Fruit fly (Drosophila melanogaster) whole organism, prepupa: ENCODE data around the gene CG15824.

Experiments
- Blimp-1 ChIP-seq: fragments of 200-800 bp; sonication (Bioruptor generic); optimal IDR thresholded peaks from 3 replicates; lab custom pipeline; 2017; ENCODE audit warnings: missing biosample characterization, missing genetic modification characterization, mild to moderate bottlenecking, moderate library complexity, missing genetic modification reagents
- CG10631 ChIP-seq: fragments of 200-800 bp; sonication (Bioruptor generic); optimal IDR thresholded peaks from 2 replicates; lab custom pipeline; 2016; ENCODE audit warnings: missing biosample characterization, missing genetic modification characterization
- CG10669 ChIP-seq: fragments of 200-800 bp; sonication (Bioruptor generic); optimal IDR thresholded peaks from 3 replicates; lab custom pipeline; 2018; ENCODE audit warnings: missing biosample characterization, mild to moderate bottlenecking, missing genetic modification characterization, moderate library complexity
- CG11294 ChIP-seq: fragments of 200-800 bp; sonication (Bioruptor generic); IDR thresholded peaks from 2 replicates; pipeline ENCODE4 v1.3.6; 2022; ENCODE audit warnings: missing biosample characterization, missing genetic modification characterization
- CG11902 ChIP-seq: fragments of 200-800 bp; sonication (Bioruptor generic); optimal IDR thresholded peaks from 3 replicates; lab custom pipeline; 2016; ENCODE audit warnings: missing biosample characterization, missing genetic modification characterization
- CG1621 ChIP-seq: fragments of 200-800 bp; sonication (Bioruptor generic); optimal IDR thresholded peaks from 3 replicates; lab custom pipeline; 2018; ENCODE audit warnings: missing biosample characterization, mild to moderate bottlenecking, missing genetic modification characterization
- CG16779 ChIP-seq: fragments of 200-800 bp; sonication (Bioruptor generic); optimal IDR thresholded peaks from 3 replicates; lab custom pipeline; 2017; ENCODE audit warnings: missing biosample characterization, mild to moderate bottlenecking, missing genetic modification characterization
- CG3032 ChIP-seq: fragments of 200-800 bp; optimal IDR thresholded peaks from 2 replicates; lab custom pipeline; 2019; ENCODE audit warnings: missing biosample characterization, mild to moderate bottlenecking, missing genetic modification characterization, moderate library complexity
- CG31627 ChIP-seq: fragments of 200-800 bp; sonication (Bioruptor generic); optimal IDR thresholded peaks from 3 replicates; lab custom pipeline; 2016; ENCODE audit warnings: missing biosample characterization, missing genetic modification characterization
- CG34406 ChIP-seq: fragments of 200-800 bp; sonication (Bioruptor generic); optimal IDR thresholded peaks from 3 replicates; lab custom pipeline; 2016; ENCODE audit warnings: missing biosample characterization, missing genetic modification characterization
- CG3919 ChIP-seq: fragments of 200-800 bp; sonication (Bioruptor generic); optimal IDR thresholded peaks from 3 replicates; lab custom pipeline; 2016; ENCODE audit warnings: missing biosample characterization, missing genetic modification characterization
- CG4318 ChIP-seq: fragments of 200-800 bp; sonication (Bioruptor generic); optimal IDR thresholded peaks from 3 replicates; lab custom pipeline; 2017; ENCODE audit warnings: missing biosample characterization, mild to moderate bottlenecking, missing genetic modification characterization
- CG6163 ChIP-seq: fragments of 200-800 bp; sonication (Bioruptor generic); IDR thresholded peaks from 3 replicates; pipeline ENCODE4 v1.3.6; 2022; ENCODE audit warnings: missing biosample characterization, missing genetic modification characterization
- CG6808 ChIP-seq: fragments of 200-800 bp; sonication (Bioruptor generic); optimal IDR thresholded peaks from 3 replicates; lab custom pipeline; 2017; ENCODE audit warnings: missing biosample characterization, missing genetic modification characterization, mild to moderate bottlenecking, moderate library complexity, missing genetic modification reagents
- CG7368 ChIP-seq: fragments of 200-800 bp; sonication (Bioruptor generic); optimal IDR thresholded peaks from 3 replicates; lab custom pipeline; 2016; ENCODE audit warnings: missing biosample characterization, missing genetic modification characterization
- CG8119 ChIP-seq: fragments of 200-800 bp; sonication (Bioruptor generic); IDR thresholded peaks from 3 replicates; pipeline ENCODE4 v1.3.6; 2022; ENCODE audit warnings: missing biosample characterization, missing genetic modification characterization
- CG8319 ChIP-seq: fragments of 200-800 bp; sonication (Bioruptor generic); optimal IDR thresholded peaks from 3 replicates; lab custom pipeline; 2016; ENCODE audit warnings: missing biosample characterization, missing genetic modification characterization
- CG8632 ChIP-seq: fragments of 200-800 bp; sonication (Bioruptor generic); optimal IDR thresholded peaks from 3 replicates; lab custom pipeline; 2016; ENCODE audit warnings: missing biosample characterization, missing genetic modification characterization
- CG9139 ChIP-seq: fragments of 200-800 bp; sonication (Bioruptor generic); optimal IDR thresholded peaks from 3 replicates; lab custom pipeline; 2017; ENCODE audit warnings: missing biosample characterization, mild to moderate bottlenecking, missing genetic modification characterization
- Eip75B ChIP-seq: fragments of 200-800 bp; sonication (Bioruptor generic); optimal IDR thresholded peaks from 3 replicates; lab custom pipeline; 2016; ENCODE audit warnings: missing biosample characterization, missing genetic modification characterization
- Eip78C ChIP-seq: fragments of 200-800 bp; sonication (Bioruptor generic); peaks from one replicate; lab custom pipeline; 2016; ENCODE audit warnings: missing biosample characterization, missing genetic modification characterization
- Ets21C ChIP-seq: fragments of 200-800 bp; sonication (Bioruptor generic); optimal IDR thresholded peaks from 3 replicates; lab custom pipeline; 2016; ENCODE audit warnings: missing biosample characterization, missing genetic modification characterization
- Ets96B ChIP-seq: fragments of 200-800 bp; optimal IDR thresholded peaks from 2 replicates; lab custom pipeline; 2019; ENCODE audit warnings: missing biosample characterization, mild to moderate bottlenecking, missing genetic modification characterization, moderate library complexity
- Hr38 ChIP-seq: sonication (Bioruptor generic); optimal IDR thresholded peaks from 2 replicates; lab custom pipeline; 2016; ENCODE audit warnings: missing biosample characterization, missing genetic modification characterization
- Hr4 ChIP-seq: fragments of 200-800 bp; sonication (Bioruptor generic); optimal IDR thresholded peaks from 3 replicates; lab custom pipeline; 2016; ENCODE audit warnings: missing biosample characterization, missing genetic modification characterization
- Met ChIP-seq: fragments of 200-800 bp; sonication (Bioruptor generic); optimal IDR thresholded peaks from 3 replicates; lab custom pipeline; 2016; ENCODE audit warnings: missing biosample characterization, missing genetic modification characterization
- OdsH ChIP-seq: fragments of 200-800 bp; sonication (Bioruptor generic); optimal IDR thresholded peaks from 3 replicates; lab custom pipeline; 2016; ENCODE audit warnings: missing biosample characterization, missing genetic modification characterization
- Smox ChIP-seq: fragments of 200-800 bp; sonication (Bioruptor generic); optimal IDR thresholded peaks from 3 replicates; lab custom pipeline; 2016; ENCODE audit warnings: missing biosample characterization, missing genetic modification characterization
- Sox102F ChIP-seq: fragments of 200-800 bp; sonication (Bioruptor generic); optimal IDR thresholded peaks from 2 replicates; lab custom pipeline; 2016; ENCODE audit warnings: missing biosample characterization, mild to moderate bottlenecking, missing genetic modification characterization
- Sox14 ChIP-seq: fragments of 200-800 bp; sonication (Bioruptor generic); optimal IDR thresholded peaks from 3 replicates; lab custom pipeline; 2016; ENCODE audit warnings: missing biosample characterization, missing genetic modification characterization
- achi ChIP-seq: fragments of 200-800 bp; sonication (Bioruptor generic); optimal IDR thresholded peaks from 3 replicates; lab custom pipeline; 2016; ENCODE audit warnings: missing biosample characterization, missing genetic modification characterization
- acj6 ChIP-seq: fragments of 200-800 bp; sonication (Bioruptor generic); optimal IDR thresholded peaks from 3 replicates; lab custom pipeline; 2016; ENCODE audit warnings: missing biosample characterization, missing genetic modification characterization
- eg ChIP-seq: fragments of 200-800 bp; sonication (Bioruptor generic); IDR thresholded peaks from 3 replicates; pipeline ENCODE4 v1.3.6; 2022; ENCODE audit warnings: missing biosample characterization, missing genetic modification characterization
- esn ChIP-seq: fragments of 200-800 bp; sonication (Bioruptor generic); optimal IDR thresholded peaks from 2 replicates; lab custom pipeline; 2016; ENCODE audit warnings: missing biosample characterization, mild to moderate bottlenecking, missing genetic modification characterization, moderate library complexity
- fd85E ChIP-seq: fragments of 200-800 bp; sonication (Bioruptor generic); optimal IDR thresholded peaks from 3 replicates; lab custom pipeline; 2016; ENCODE audit warnings: missing biosample characterization, missing genetic modification characterization
- fkh ChIP-seq: fragments of 200-800 bp; sonication (Bioruptor generic); optimal IDR thresholded peaks from 3 replicates; lab custom pipeline; 2017; ENCODE audit warnings: missing biosample characterization, mild to moderate bottlenecking, missing genetic modification characterization, moderate library complexity
- lz ChIP-seq: fragments of 200-800 bp; sonication (Bioruptor generic); optimal IDR thresholded peaks from 3 replicates; lab custom pipeline; 2016; ENCODE audit warnings: missing biosample characterization, missing genetic modification characterization
- pdm3 ChIP-seq: fragments of 200-800 bp; sonication (Bioruptor generic); optimal IDR thresholded peaks from 3 replicates; lab custom pipeline; 2016; ENCODE audit warnings: missing biosample characterization, missing genetic modification characterization
- spab ChIP-seq: fragments of 200-800 bp; sonication (Bioruptor generic); optimal IDR thresholded peaks from 2 replicates; lab custom pipeline; 2017; ENCODE audit warnings: missing biosample characterization, mild to moderate bottlenecking, missing genetic modification characterization, missing genetic modification reagents
- svp ChIP-seq: fragments of 200-800 bp; sonication (Bioruptor generic); peaks from one replicate; lab custom pipeline; 2016; ENCODE audit warnings: missing biosample characterization, missing genetic modification characterization

The CG15824 gene

DNA sequence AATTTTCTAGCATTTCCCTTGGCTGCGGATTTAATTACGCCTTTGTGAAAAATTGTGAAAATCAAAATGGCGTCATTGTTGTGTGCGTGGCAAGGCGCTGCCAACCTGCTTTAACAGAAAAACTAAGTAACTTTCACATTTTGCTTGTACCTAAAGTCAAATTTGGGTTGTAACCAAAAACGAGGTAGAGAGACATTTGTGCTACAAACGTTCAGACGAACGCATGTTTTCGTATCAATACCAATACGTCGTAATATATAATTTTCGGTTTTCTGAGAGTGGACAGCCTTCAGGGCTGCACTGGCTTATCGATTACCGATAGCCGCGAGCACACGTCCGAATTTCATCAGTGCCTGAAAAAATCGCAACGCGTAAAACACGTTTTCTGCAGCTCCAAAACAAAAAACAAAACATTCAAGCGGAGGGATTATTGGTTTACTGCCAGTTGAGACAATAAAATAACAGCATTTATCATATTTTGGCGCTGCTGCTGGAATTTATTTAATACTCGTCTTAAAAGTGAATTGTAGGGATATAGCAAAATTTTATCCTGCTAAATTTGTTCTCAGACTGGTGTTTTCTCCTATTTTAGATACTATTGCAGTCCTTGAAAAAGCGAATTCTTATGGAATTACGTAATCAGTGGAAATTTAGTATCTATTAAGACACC, 14.1 kb downstream of the CG15824 start (continued):
- TF ChIP-seq achi (GFP tag; lab: Kevin White, UChicago): peak; percentile 68
- TF ChIP-seq CG11294 (GFP tag; lab: Robert Waterston, UW): 0 out of 2 replicates have a peak, but pooled peaks have one; percentile 27
- TF ChIP-seq Eip75B (GFP tag; lab: Kevin White, UChicago): peak; percentile 62
- TF ChIP-seq CG4318 (GFP tag; lab: Kevin White, UChicago): no peak
- TF ChIP-seq CG1621: peak; percentile 41
- peak; percentile 76 for TF ChIP-seq pdm3 (GFP tag; lab: Kevin White, UChicago)
- peak; percentile 74 for TF ChIP-seq eg (GFP tag; lab: Robert Waterston, UW)
- peak; percentile 45 for TF ChIP-seq CG8632 (GFP tag; lab: Kevin White, UChicago)
- peak; percentile 71 for TF ChIP-seq Ets21C
- TF ChIP-seq Sox14: peak; percentile 79
- TF ChIP-seq CG11902: peak; percentile 56
- peak; percentile 40 for TF ChIP-seq Ets96B (tag; lab: Kevin White, UChicago)
- TF ChIP-seq Smox (GFP tag; lab: Kevin White, UChicago): peak; percentile 60
- peak; percentile 53 for TF ChIP-seq CG6808
- peak; percentile 67 for TF ChIP-seq Hr4 (GFP tag; lab: Kevin White, UChicago)

dm6 chr2L:870285-870684, 14.7 kb downstream of the CG15824 start, which contains the start of gene PNUTS:
PNUTS (plus strand) TSS chr2L:870465.
- TF ChIP-seq CG6163: no peak
- no peak for TF ChIP-seq Hr38
- no peak for TF ChIP-seq Eip78C (GFP tag; lab: Kevin White, UChicago)
- no peak for TF ChIP-seq Blimp-1 (GFP tag; lab: Kevin White, UChicago)
- no peak for TF ChIP-seq achi (GFP tag; lab: Kevin White, UChicago)
- TF ChIP-seq acj6 (GFP tag; lab: Kevin White, UChicago): no peak
- TF ChIP-seq svp: peak; percentile 70
- TF ChIP-seq fkh: peak; percentile 10
- no peak for TF ChIP-seq pdm3 (GFP tag; lab: Kevin White, UChicago)
- TF ChIP-seq CG9139: peak; percentile 30
- TF ChIP-seq, all 60 proteins: peak for 3

DNA sequence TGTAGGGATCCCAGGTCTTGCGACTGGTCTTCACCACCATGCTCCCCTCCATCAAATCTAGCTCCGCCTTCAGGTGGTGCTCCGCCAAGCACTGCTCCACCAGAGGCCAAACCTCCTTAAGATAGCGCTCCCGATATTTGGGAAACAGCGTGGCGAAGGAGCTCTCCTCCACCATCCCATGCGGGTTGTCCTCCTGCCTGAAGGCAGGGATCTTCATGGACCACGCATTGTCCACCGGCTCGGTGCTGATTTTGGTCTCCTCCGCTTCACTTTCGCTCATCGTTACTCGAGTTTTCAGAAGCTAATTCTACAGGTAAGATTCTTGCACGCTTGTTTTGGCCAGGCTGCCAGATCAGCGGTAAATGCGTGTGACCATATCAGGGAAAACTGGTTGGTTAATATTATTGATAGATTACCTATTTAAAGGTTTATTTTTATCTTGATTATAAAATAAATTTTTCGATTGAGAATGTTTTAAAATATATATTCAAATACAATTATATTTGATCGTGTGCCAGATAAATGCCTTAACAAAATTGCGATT, 15.4 kb downstream of the CG15824 start, which contains the start of gene dbe:
dbe (minus strand) TSS at position 361 of the 544 bp plus-strand sequence.
- peak; percentile 15 for TF ChIP-seq esn (GFP tag; lab: Kevin White, UChicago)
- TF ChIP-seq CG3919 (GFP tag; lab: Kevin White, UChicago): peak; percentile 5
- TF ChIP-seq CG31627 (GFP tag; lab: Kevin White, UChicago): peak; percentile 15
- no peak for TF ChIP-seq lz (GFP tag; lab: Kevin White, UChicago)
- no peak for TF ChIP-seq CG11902
- TF ChIP-seq CG10631: no peak
- peak; percentile 38; the same call in 1 of the 3 replicates for TF ChIP-seq eg (GFP tag; lab: Robert Waterston, UW)
- TF ChIP-seq CG8319: no peak
- TF ChIP-seq CG3032: peak; percentile 3
- TF ChIP-seq Eip78C (GFP tag; lab: Kevin White, UChicago): peak; percentile 18
- TF ChIP-seq, all 60 proteins: peak for 6

DNA sequence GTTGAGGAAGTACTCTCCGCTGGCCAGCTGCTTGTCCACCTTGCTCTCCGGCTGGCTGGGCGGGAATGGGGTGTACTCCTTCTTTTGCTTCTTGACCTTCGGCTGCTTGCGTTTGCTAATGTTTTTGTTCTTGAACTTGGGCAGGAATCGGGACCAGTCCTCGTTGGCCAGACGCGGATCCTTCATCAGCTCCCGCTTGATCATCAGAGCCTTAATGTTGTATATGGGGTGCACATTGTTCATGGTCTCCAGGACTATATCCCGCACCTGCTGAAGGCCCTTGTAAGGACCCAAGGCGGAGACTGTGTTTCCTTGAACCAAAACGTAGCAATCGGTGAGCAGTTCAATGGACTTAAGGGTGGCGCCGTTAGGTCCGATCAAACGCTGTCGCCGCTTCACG, 16.0 kb downstream of the CG15824 start:
- TF ChIP-seq pdm3 (GFP tag; lab: Kevin White, UChicago): no peak

dm6 chr2L:867899-868605, 16.9 kb downstream of the CG15824 start, which contains the start of gene aru:
aru (minus strand) TSS chr2L:868354.
- TF ChIP-seq CG3919 (GFP tag; lab: Kevin White, UChicago) (peak; percentile 51), CG10669 (peak; percentile 29), CG1621 (no peak), CG7368 (peak; percentile 12), lz (GFP tag; lab: Kevin White, UChicago) (peak; percentile 10), Hr4 (GFP tag; lab: Kevin White, UChicago) (peak; percentile 37), CG8119 (peak; percentile 66; the same call in 2 of the 3 replicates), svp (peak; percentile 54), CG8632 (GFP tag; lab: Kevin White, UChicago) (peak; percentile 3), Eip78C (GFP tag; lab: Kevin White, UChicago) (peak; percentile 82), CG8319 (no peak), fd85E (GFP tag; lab: Kevin White, UChicago) (peak; percentile 25), OdsH (peak; percentile 16), CG16779 (tag; lab: Kevin White, UChicago) (peak; percentile 13), Sox14 (no peak), CG6808 (no peak), Met (peak; percentile 41), CG34406 (GFP tag; lab: Kevin White, UChicago) (no peak), Smox (GFP tag; lab: Kevin White, UChicago) (peak; percentile 21), spab (GFP tag; lab: Kevin White, UChicago) (no peak), Sox102F (GFP tag; lab: Kevin White, UChicago) (peak; percentile 53)
